Fruit fly (Drosophila melanogaster) whole organism, prepupa: ENCODE data around the gene CG14374.

Source experiments
- Blimp-1 ChIP-seq: fragments of 200-800 bp; sonication (Bioruptor generic); optimal IDR thresholded peaks from 3 replicates; lab custom pipeline; 2017; ENCODE audit warnings: missing biosample characterization, missing genetic modification characterization, mild to moderate bottlenecking, moderate library complexity, missing genetic modification reagents
- CG10669 ChIP-seq: fragments of 200-800 bp; sonication (Bioruptor generic); optimal IDR thresholded peaks from 3 replicates; lab custom pipeline; 2018; ENCODE audit warnings: missing biosample characterization, mild to moderate bottlenecking, missing genetic modification characterization, moderate library complexity
- CG11762 ChIP-seq: fragments of 200-800 bp; sonication (Bioruptor generic); optimal IDR thresholded peaks from 3 replicates; lab custom pipeline; 2016; ENCODE audit warnings: missing biosample characterization, missing genetic modification characterization; ENCODE audit not compliant: insufficient read depth
- CG11902 ChIP-seq: fragments of 200-800 bp; sonication (Bioruptor generic); optimal IDR thresholded peaks from 3 replicates; lab custom pipeline; 2016; ENCODE audit warnings: missing biosample characterization, missing genetic modification characterization
- CG15336 ChIP-seq: fragments of 200-800 bp; sonication (Bioruptor generic); IDR thresholded peaks from 2 replicates; pipeline ENCODE4 v1.3.6; 2022; ENCODE audit warnings: missing biosample characterization, missing genetic modification characterization
- CG3032 ChIP-seq: fragments of 200-800 bp; optimal IDR thresholded peaks from 2 replicates; lab custom pipeline; 2019; ENCODE audit warnings: missing biosample characterization, mild to moderate bottlenecking, missing genetic modification characterization, moderate library complexity
- CG31627 ChIP-seq: fragments of 200-800 bp; sonication (Bioruptor generic); optimal IDR thresholded peaks from 3 replicates; lab custom pipeline; 2016; ENCODE audit warnings: missing biosample characterization, missing genetic modification characterization
- CG32006 ChIP-seq: fragments of 200-800 bp; sonication (Bioruptor generic); optimal IDR thresholded peaks from 3 replicates; lab custom pipeline; 2017; ENCODE audit warnings: missing biosample characterization, mild to moderate bottlenecking, missing genetic modification characterization
- CG4318 ChIP-seq: fragments of 200-800 bp; sonication (Bioruptor generic); optimal IDR thresholded peaks from 3 replicates; lab custom pipeline; 2017; ENCODE audit warnings: missing biosample characterization, mild to moderate bottlenecking, missing genetic modification characterization
- CG6808 ChIP-seq: fragments of 200-800 bp; sonication (Bioruptor generic); optimal IDR thresholded peaks from 3 replicates; lab custom pipeline; 2017; ENCODE audit warnings: missing biosample characterization, missing genetic modification characterization, mild to moderate bottlenecking, moderate library complexity, missing genetic modification reagents
- CG6854 ChIP-seq: fragments of 200-800 bp; sonication (Bioruptor generic); optimal IDR thresholded peaks from 2 replicates; lab custom pipeline; 2017; ENCODE audit warnings: missing biosample characterization, mild to moderate bottlenecking, missing genetic modification characterization
- CG8319 ChIP-seq: fragments of 200-800 bp; sonication (Bioruptor generic); optimal IDR thresholded peaks from 3 replicates; lab custom pipeline; 2016; ENCODE audit warnings: missing biosample characterization, missing genetic modification characterization
- CG8632 ChIP-seq: fragments of 200-800 bp; sonication (Bioruptor generic); optimal IDR thresholded peaks from 3 replicates; lab custom pipeline; 2016; ENCODE audit warnings: missing biosample characterization, missing genetic modification characterization
- CG9139 ChIP-seq: fragments of 200-800 bp; sonication (Bioruptor generic); optimal IDR thresholded peaks from 3 replicates; lab custom pipeline; 2017; ENCODE audit warnings: missing biosample characterization, mild to moderate bottlenecking, missing genetic modification characterization
- Eip75B ChIP-seq: fragments of 200-800 bp; sonication (Bioruptor generic); optimal IDR thresholded peaks from 3 replicates; lab custom pipeline; 2016; ENCODE audit warnings: missing biosample characterization, missing genetic modification characterization
- Eip78C ChIP-seq: fragments of 200-800 bp; sonication (Bioruptor generic); peaks from one replicate; lab custom pipeline; 2016; ENCODE audit warnings: missing biosample characterization, missing genetic modification characterization
- Eip93F ChIP-seq: fragments of 200-800 bp; sonication (Bioruptor generic); optimal IDR thresholded peaks from 2 replicates; lab custom pipeline; 2016; ENCODE audit warnings: missing biosample characterization, mild to moderate bottlenecking, missing genetic modification characterization
- Ets21C ChIP-seq: fragments of 200-800 bp; sonication (Bioruptor generic); optimal IDR thresholded peaks from 3 replicates; lab custom pipeline; 2016; ENCODE audit warnings: missing biosample characterization, missing genetic modification characterization
- Ets96B ChIP-seq: fragments of 200-800 bp; optimal IDR thresholded peaks from 2 replicates; lab custom pipeline; 2019; ENCODE audit warnings: missing biosample characterization, mild to moderate bottlenecking, missing genetic modification characterization, moderate library complexity
- Gug ChIP-seq: fragments of 200-800 bp; sonication (Bioruptor generic); IDR thresholded peaks from 2 replicates; pipeline ENCODE4 v1.3.6; 2022; ENCODE audit warnings: missing biosample characterization, missing genetic modification characterization
- Hr39 ChIP-seq: fragments of 200-800 bp; sonication (Bioruptor generic); optimal IDR thresholded peaks from 2 replicates; lab custom pipeline; 2016; ENCODE audit warnings: missing biosample characterization, missing genetic modification characterization
- Hr4 ChIP-seq: fragments of 200-800 bp; sonication (Bioruptor generic); optimal IDR thresholded peaks from 3 replicates; lab custom pipeline; 2016; ENCODE audit warnings: missing biosample characterization, missing genetic modification characterization
- Lpt ChIP-seq: fragments of 200-800 bp; sonication (Bioruptor generic); optimal IDR thresholded peaks from 3 replicates; lab custom pipeline; 2016; ENCODE audit warnings: missing biosample characterization, missing genetic modification characterization
- Met ChIP-seq: fragments of 200-800 bp; sonication (Bioruptor generic); optimal IDR thresholded peaks from 3 replicates; lab custom pipeline; 2016; ENCODE audit warnings: missing biosample characterization, missing genetic modification characterization
- OdsH ChIP-seq: fragments of 200-800 bp; sonication (Bioruptor generic); optimal IDR thresholded peaks from 3 replicates; lab custom pipeline; 2016; ENCODE audit warnings: missing biosample characterization, missing genetic modification characterization
- Smox ChIP-seq: fragments of 200-800 bp; sonication (Bioruptor generic); optimal IDR thresholded peaks from 3 replicates; lab custom pipeline; 2016; ENCODE audit warnings: missing biosample characterization, missing genetic modification characterization
- Sox102F ChIP-seq: fragments of 200-800 bp; sonication (Bioruptor generic); optimal IDR thresholded peaks from 2 replicates; lab custom pipeline; 2016; ENCODE audit warnings: missing biosample characterization, mild to moderate bottlenecking, missing genetic modification characterization
- Sox14 ChIP-seq: fragments of 200-800 bp; sonication (Bioruptor generic); optimal IDR thresholded peaks from 3 replicates; lab custom pipeline; 2016; ENCODE audit warnings: missing biosample characterization, missing genetic modification characterization
- Sox15 ChIP-seq: fragments of 200-800 bp; sonication (Bioruptor generic); optimal IDR thresholded peaks from 3 replicates; lab custom pipeline; 2016; ENCODE audit warnings: missing biosample characterization, missing genetic modification characterization
- acj6 ChIP-seq: fragments of 200-800 bp; sonication (Bioruptor generic); optimal IDR thresholded peaks from 3 replicates; lab custom pipeline; 2016; ENCODE audit warnings: missing biosample characterization, missing genetic modification characterization
- cyc ChIP-seq: fragments of 200-800 bp; sonication (Bioruptor generic); optimal IDR thresholded peaks from 3 replicates; lab custom pipeline; 2016; ENCODE audit warnings: missing biosample characterization, missing genetic modification characterization
- dac ChIP-seq: fragments of 200-800 bp; sonication (Bioruptor generic); optimal IDR thresholded peaks from 2 replicates; lab custom pipeline; 2017; ENCODE audit warnings: missing biosample characterization, mild to moderate bottlenecking, missing genetic modification characterization
- dsx ChIP-seq: fragments of 200-800 bp; optimal IDR thresholded peaks from 3 replicates; lab custom pipeline; 2019; ENCODE audit warnings: missing biosample characterization, mild to moderate bottlenecking, missing genetic modification characterization, moderate library complexity; ENCODE audit not compliant: poor library complexity, severe bottlenecking
- eg ChIP-seq: fragments of 200-800 bp; sonication (Bioruptor generic); IDR thresholded peaks from 3 replicates; pipeline ENCODE4 v1.3.6; 2022; ENCODE audit warnings: missing biosample characterization, missing genetic modification characterization
- esn ChIP-seq: fragments of 200-800 bp; sonication (Bioruptor generic); optimal IDR thresholded peaks from 2 replicates; lab custom pipeline; 2016; ENCODE audit warnings: missing biosample characterization, mild to moderate bottlenecking, missing genetic modification characterization, moderate library complexity
- lz ChIP-seq: fragments of 200-800 bp; sonication (Bioruptor generic); optimal IDR thresholded peaks from 3 replicates; lab custom pipeline; 2016; ENCODE audit warnings: missing biosample characterization, missing genetic modification characterization
- salr ChIP-seq, 2 experiments: fragments of 200-800 bp; sonication (Bioruptor generic); optimal IDR thresholded peaks; 3 replicates each; lab custom pipeline; 2016 to 2018; ENCODE audit warnings: missing biosample characterization in 2 of 2, missing genetic modification characterization in 2 of 2, mild to moderate bottlenecking in 1 of 2
- ss ChIP-seq, 2 experiments: fragments of 200-800 bp; sonication (Bioruptor generic); optimal IDR thresholded peaks; 2 replicates in 1 of 2; 3 replicates in 1 of 2; lab custom pipeline; 2017 to 2018; ENCODE audit warnings: mild to moderate bottlenecking in 2 of 2, missing biosample characterization in 2 of 2, missing genetic modification characterization in 2 of 2, moderate library complexity in 1 of 2
- topi ChIP-seq: fragments of 200-800 bp; sonication (Bioruptor generic); optimal IDR thresholded peaks from 3 replicates; lab custom pipeline; 2016; ENCODE audit warnings: missing biosample characterization, missing genetic modification characterization
- vri ChIP-seq: fragments of 200-800 bp; sonication (Bioruptor generic); optimal IDR thresholded peaks from 3 replicates; lab custom pipeline; 2016; ENCODE audit warnings: missing biosample characterization, mild to moderate bottlenecking, missing genetic modification characterization

Gene CG14374

DNA sequence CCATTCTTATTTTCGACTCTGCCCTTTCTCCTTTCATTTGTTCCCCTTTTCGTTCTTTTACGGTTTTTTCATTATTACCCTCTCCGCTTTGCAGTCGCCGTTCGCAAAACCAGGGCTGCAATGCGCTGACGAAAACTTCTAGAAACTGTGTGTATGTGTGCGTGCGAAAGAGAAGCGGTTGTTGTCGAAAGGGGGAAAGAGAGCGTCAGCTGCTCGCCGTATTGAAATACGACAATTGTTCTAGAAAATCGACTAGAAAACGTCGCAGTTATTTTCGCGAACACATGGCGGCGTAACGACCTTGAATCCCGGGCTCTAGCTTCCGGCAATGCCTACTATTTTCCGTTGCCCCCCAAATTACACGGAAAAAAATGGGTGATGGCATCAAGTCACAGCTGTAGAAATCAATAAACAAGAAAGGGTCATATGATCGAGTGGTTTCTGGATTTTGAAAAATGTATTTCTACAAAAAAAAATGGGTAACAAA is 14.2 kb downstream of the CG14374 start (continued):
- TF ChIP-seq Eip78C (GFP tag; lab: Kevin White, UChicago) = no peak
- TF ChIP-seq CG8319 (GFP tag; lab: Kevin White, UChicago) = no peak
- no peak for TF ChIP-seq CG11902 (GFP tag; lab: Kevin White, UChicago)

DNA sequence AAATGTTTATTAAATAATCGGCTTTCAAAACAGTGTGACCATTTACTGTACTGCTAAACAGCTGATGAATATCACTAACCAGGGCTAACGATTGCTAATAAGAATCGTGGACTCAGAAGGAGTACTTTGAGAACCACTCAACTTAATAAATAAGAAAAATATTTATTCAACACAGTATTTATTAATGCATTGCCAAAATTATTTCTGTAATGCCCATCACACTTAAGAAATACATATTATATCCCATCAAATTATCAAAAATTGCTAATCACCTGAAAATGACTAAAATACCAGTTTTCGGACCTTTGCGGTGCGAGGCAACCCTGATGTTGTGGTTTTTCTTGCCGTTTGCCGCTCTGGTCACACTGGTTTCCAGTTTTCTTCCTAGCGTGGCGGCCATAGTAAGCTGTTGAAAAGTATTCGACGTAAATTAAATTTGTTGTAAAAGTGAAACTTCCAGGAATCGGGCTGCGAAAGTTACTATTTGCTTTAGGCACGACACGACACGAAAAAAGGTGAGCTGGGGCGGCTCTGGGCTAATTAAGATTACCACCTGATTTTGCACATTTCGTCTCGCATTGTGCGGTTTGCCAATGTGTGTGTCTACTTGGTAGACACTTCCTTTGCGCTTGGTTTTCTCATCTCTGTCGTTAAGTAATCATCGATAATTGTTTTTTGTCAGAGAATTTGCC is 15.1 kb downstream of the CG14374 start, which contains the start of the genes mRpS21 and Droj2:
TSS of gene mRpS21 (minus strand) at position 66 of the 692 bp plus-strand sequence.
TSS of gene Droj2 (plus strand) at position 363 of the 692 bp plus-strand sequence.
- peak; percentile 41 for TF ChIP-seq Hr39 (GFP tag; lab: Kevin White, UChicago)
- TF ChIP-seq CG11762 = no peak
- TF ChIP-seq OdsH = peak; percentile 35
- peak; percentile 54 for TF ChIP-seq CG3032 (tag; lab: Kevin White, UChicago)
- no peak for TF ChIP-seq Blimp-1 (GFP tag; lab: Kevin White, UChicago)
- TF ChIP-seq Smox = peak; percentile 57
- TF ChIP-seq acj6 = peak; percentile 29
- peak; percentile 8 for TF ChIP-seq cyc (GFP tag; lab: Kevin White, UChicago)
- peak; percentile 32 for TF ChIP-seq esn (GFP tag; lab: Kevin White, UChicago)
- TF ChIP-seq vri (GFP tag; lab: Kevin White, UChicago) = peak; percentile 70
- TF ChIP-seq topi = peak; percentile 3
- TF ChIP-seq Eip93F (GFP tag; lab: Kevin White, UChicago) = no peak
- peak; percentile 30 for TF ChIP-seq Sox15 (GFP tag; lab: Kevin White, UChicago)
- TF ChIP-seq ss (GFP tag; optimal IDR thresholded peaks at IDR 0.05; lab: Kevin White, UChicago) = peak; percentile 14 to 55
- peak; percentile 11 for TF ChIP-seq Ets96B (tag; lab: Kevin White, UChicago)
- peak; percentile 19 for TF ChIP-seq CG6854 (GFP tag; lab: Kevin White, UChicago)
- TF ChIP-seq CG31627 (GFP tag; lab: Kevin White, UChicago) = peak; percentile 51
- TF ChIP-seq CG9139 = peak; percentile 12
- peak; percentile 13 for TF ChIP-seq Sox102F (GFP tag; lab: Kevin White, UChicago)
- peak; percentile 60 for TF ChIP-seq Hr4 (GFP tag; lab: Kevin White, UChicago)
- peak; percentile 23 for TF ChIP-seq Eip75B (GFP tag; lab: Kevin White, UChicago)
- TF ChIP-seq lz = peak; percentile 29
- peak; percentile 48; the same call in 2 of the 3 replicates for TF ChIP-seq eg (GFP tag; lab: Robert Waterston, UW)
- TF ChIP-seq Eip78C (GFP tag; lab: Kevin White, UChicago) = peak; percentile 81
- TF ChIP-seq dsx = no peak
- no peak for TF ChIP-seq CG10669 (GFP tag; lab: Kevin White, UChicago)
- peak; percentile 44 for TF ChIP-seq Met
- peak; percentile 17 for TF ChIP-seq Sox14 (GFP tag; lab: Kevin White, UChicago)
- TF ChIP-seq CG8632 = no peak
- TF ChIP-seq CG6808 (GFP tag; lab: Kevin White, UChicago) = peak; percentile 38
- TF ChIP-seq Ets21C (GFP tag; lab: Kevin White, UChicago) = peak; percentile 41
- no peak for TF ChIP-seq Lpt
- TF ChIP-seq, all 60 proteins: peak for 25

DNA sequence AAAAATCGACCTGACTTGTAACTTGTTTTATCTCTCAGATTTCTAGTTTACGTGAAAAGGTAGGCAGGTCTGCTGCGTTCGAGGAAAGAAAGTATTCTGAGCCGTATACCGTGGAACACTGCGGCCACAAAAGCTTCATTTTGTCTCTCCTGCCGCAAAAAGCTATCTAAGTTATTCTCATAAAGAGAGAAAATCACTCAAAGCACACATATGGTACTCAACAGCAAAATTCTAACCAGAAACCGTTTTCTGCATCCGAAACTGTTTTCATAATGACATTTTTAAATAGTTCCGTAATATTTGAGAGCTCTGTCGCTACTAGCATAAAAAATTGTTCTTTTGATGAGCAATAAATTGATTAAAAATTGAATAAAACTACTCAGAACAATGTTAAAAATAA is 17.3 kb downstream of the CG14374 start, which contains the start of the genes CG9813 and CG8870:
TSS of gene CG9813 (minus strand) at position 101 of the 400 bp plus-strand sequence.
TSS of gene CG8870 (plus strand) at position 168 of the 400 bp plus-strand sequence.
- TF ChIP-seq Eip78C (GFP tag; lab: Kevin White, UChicago) (no peak), CG32006 (GFP tag; lab: Kevin White, UChicago) (no peak), Gug (GFP tag; lab: Robert Waterston, UW) (no peak), ss (GFP tag; optimal IDR thresholded peaks at IDR 0.05; lab: Kevin White, UChicago) (no peak), Hr4 (GFP tag; lab: Kevin White, UChicago) (no peak), salr (GFP tag; optimal IDR thresholded peaks at IDR 0.05; lab: Kevin White, UChicago) (no peak), CG4318 (GFP tag; lab: Kevin White, UChicago) (no peak), cyc (GFP tag; lab: Kevin White, UChicago) (no peak), CG15336 (GFP tag; lab: Robert Waterston, UW) (no peak), esn (GFP tag; lab: Kevin White, UChicago) (no peak), dac (GFP tag; lab: Kevin White, UChicago) (no peak), topi (no peak)
- TF ChIP-seq, all 60 proteins: peak for 0
